Fruit fly (Drosophila melanogaster) whole organism, adult: ENCODE measurements around the gene CG15536.

Experiments used
- CG11617 ChIP-seq: fragments of 200-800 bp; sonication (Bioruptor generic); optimal IDR thresholded peaks from 2 replicates; lab custom pipeline; 2017; ENCODE audit warnings: mild to moderate bottlenecking, missing biosample characterization, missing genetic modification reagents, missing genetic modification characterization
- CG7045 ChIP-seq: fragments of 200-800 bp; sonication (Bioruptor generic); optimal IDR thresholded peaks from 2 replicates; lab custom pipeline; 2017; ENCODE audit warnings: missing biosample characterization, mild to moderate bottlenecking, missing genetic modification characterization
- CG7101 ChIP-seq: fragments of 200-800 bp; sonication (Bioruptor generic); optimal IDR thresholded peaks from 2 replicates; lab custom pipeline; 2018; ENCODE audit warnings: missing biosample characterization, mild to moderate bottlenecking, missing genetic modification characterization, moderate library complexity
- Mnt ChIP-seq: fragments of 200-800 bp; sonication (Bioruptor generic); optimal IDR thresholded peaks from 2 replicates; lab custom pipeline; 2016; ENCODE audit warnings: missing biosample characterization, mild to moderate bottlenecking, missing genetic modification characterization
- ovo ChIP-seq: fragments of 200-800 bp; sonication (Bioruptor generic); optimal IDR thresholded peaks from 2 replicates; lab custom pipeline; 2016; ENCODE audit warnings: missing biosample characterization, missing genetic modification characterization
- pad ChIP-seq: fragments of 200-800 bp; sonication (Bioruptor generic); optimal IDR thresholded peaks from 3 replicates; lab custom pipeline; 2017; ENCODE audit warnings: missing biosample characterization, missing genetic modification characterization, mild to moderate bottlenecking, moderate library complexity, missing genetic modification reagents

DNA sequence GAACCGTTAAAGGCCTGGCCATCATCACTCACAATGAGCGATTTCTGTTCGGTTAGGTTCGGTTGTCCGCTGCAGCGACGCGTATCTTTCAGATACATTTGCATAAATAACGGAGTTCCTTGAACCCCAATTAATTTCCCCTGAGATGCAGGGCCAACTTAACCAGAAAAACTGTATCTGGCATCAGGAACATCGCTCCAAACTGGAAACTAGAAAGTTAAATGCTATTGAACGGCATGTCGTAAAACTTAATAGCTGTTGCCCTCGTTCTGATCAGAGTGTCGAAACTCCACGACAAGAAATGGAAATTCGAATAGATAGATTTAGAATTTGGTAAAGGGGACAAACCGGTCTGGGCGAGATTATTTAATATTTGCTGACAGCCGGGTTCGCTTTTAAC lies 47.4 kb upstream of the CG15536 start:
- TF ChIP-seq CG7045 (GFP tag; lab: Kevin White, UChicago) (no peak), ovo (GFP tag; lab: Kevin White, UChicago) (no peak), pad (GFP tag; lab: Kevin White, UChicago) (no peak), CG7101 (tag; lab: Kevin White, UChicago) (no peak), CG11617 (GFP tag; lab: Kevin White, UChicago) (no peak), Mnt (GFP tag; lab: Kevin White, UChicago) (no peak)
